Fruit fly (Drosophila melanogaster) whole organism, embryonic: Measurements from ENCODE around the gene CG15473.

Source experiments
- ATbp ChIP-seq: fragments of 200-800 bp; sonication (Bioruptor generic); optimal IDR thresholded peaks from 2 replicates; lab custom pipeline; 2017; ENCODE audit warnings: missing biosample characterization, mild to moderate bottlenecking, missing genetic modification characterization, missing genetic modification reagents
- Ada2b ChIP-seq: fragments of 200-800 bp; sonication (Bioruptor generic); IDR thresholded peaks from 2 replicates; pipeline ENCODE4 v1.3.6; 2022; ENCODE audit warnings: missing biosample characterization, missing genetic modification characterization
- Atf6 ChIP-seq: fragments of 200-800 bp; sonication (Bioruptor generic); IDR thresholded peaks from 2 replicates; pipeline ENCODE4 v1.3.6; 2022; ENCODE audit warnings: missing biosample characterization, missing genetic modification characterization
- B-H1 ChIP-seq: fragments of 200-800 bp; sonication (Bioruptor generic); IDR thresholded peaks from 3 replicates; pipeline ENCODE4 v1.3.6; 2022; ENCODE audit warnings: missing biosample characterization, missing genetic modification characterization
- BEAF-32 ChIP-seq: fragments of 200-800 bp; sonication (Bioruptor generic); optimal IDR thresholded peaks from 3 replicates; lab custom pipeline; 2017; ENCODE audit warnings: missing biosample characterization, missing genetic modification characterization, mild to moderate bottlenecking, moderate library complexity, missing genetic modification reagents
- Bteb2 ChIP-seq: fragments of 200-800 bp; sonication (Bioruptor generic); optimal IDR thresholded peaks from 2 replicates; lab custom pipeline; 2016; ENCODE audit warnings: missing biosample characterization, missing genetic modification characterization
- CG11456 ChIP-seq: fragments of 200-800 bp; sonication (Bioruptor generic); IDR thresholded peaks from 3 replicates; pipeline ENCODE4 v1.3.6; 2022; ENCODE audit warnings: missing biosample characterization, missing genetic modification characterization
- CG11504 ChIP-seq: fragments of 200-800 bp; sonication (Bioruptor generic); optimal IDR thresholded peaks from 3 replicates; lab custom pipeline; 2019; ENCODE audit warnings: missing biosample characterization, mild to moderate bottlenecking, missing genetic modification characterization, moderate library complexity
- CG11560 ChIP-seq: fragments of 200-800 bp; sonication (Bioruptor generic); IDR thresholded peaks from 3 replicates; pipeline ENCODE4 v1.3.6; 2022; ENCODE audit warnings: missing biosample characterization, missing genetic modification characterization
- CG12219 ChIP-seq: fragments of 200-800 bp; sonication (Bioruptor generic); optimal IDR thresholded peaks from 3 replicates; lab custom pipeline; 2018; ENCODE audit warnings: missing biosample characterization, mild to moderate bottlenecking, missing genetic modification characterization
- CG13775 ChIP-seq: fragments of 200-800 bp; sonication (Bioruptor generic); optimal IDR thresholded peaks from 3 replicates; lab custom pipeline; 2017; ENCODE audit warnings: missing biosample characterization, mild to moderate bottlenecking, missing genetic modification characterization
- CG14441 ChIP-seq: fragments of 200-800 bp; sonication (Bioruptor generic); IDR thresholded peaks from 2 replicates; pipeline ENCODE4 v1.3.6; 2022; ENCODE audit warnings: missing biosample characterization, missing genetic modification characterization
- CG17385 ChIP-seq: fragments of 200-800 bp; sonication (Bioruptor generic); optimal IDR thresholded peaks from 3 replicates; lab custom pipeline; 2018; ENCODE audit warnings: missing biosample characterization, mild to moderate bottlenecking, missing genetic modification characterization
- CG2116 ChIP-seq: fragments of 200-800 bp; sonication (Bioruptor generic); optimal IDR thresholded peaks from 3 replicates; lab custom pipeline; 2018; ENCODE audit warnings: missing biosample characterization, mild to moderate bottlenecking, missing genetic modification characterization
- CG30431 ChIP-seq: fragments of 200-800 bp; sonication (Bioruptor generic); optimal IDR thresholded peaks from 2 replicates; lab custom pipeline; 2017; ENCODE audit warnings: missing biosample characterization, missing genetic modification characterization
- CG31441 ChIP-seq: fragments of 200-800 bp; sonication (Bioruptor generic); IDR thresholded peaks from 2 replicates; pipeline ENCODE4 v1.3.6; 2022; ENCODE audit warnings: missing biosample characterization, missing genetic modification characterization
- CG34422 ChIP-seq: fragments of 200-800 bp; sonication (Bioruptor generic); IDR thresholded peaks from 3 replicates; pipeline ENCODE4 v1.3.6; 2022; ENCODE audit warnings: missing biosample characterization, missing genetic modification characterization
- CG3847 ChIP-seq: fragments of 200-800 bp; sonication (Bioruptor generic); IDR thresholded peaks from 2 replicates; pipeline ENCODE4 v1.3.6; 2022; ENCODE audit warnings: missing biosample characterization, missing genetic modification characterization
- CG7271 ChIP-seq: fragments of 200-800 bp; sonication (Bioruptor generic); optimal IDR thresholded peaks from 2 replicates; lab custom pipeline; 2018; ENCODE audit warnings: missing biosample characterization, mild to moderate bottlenecking, missing genetic modification characterization, moderate library complexity
- CG7987 ChIP-seq: fragments of 200-800 bp; sonication (Bioruptor generic); optimal IDR thresholded peaks from 2 replicates; lab custom pipeline; 2018; ENCODE audit warnings: missing biosample characterization, mild to moderate bottlenecking, missing genetic modification characterization, moderate library complexity
- Dip3 ChIP-seq: fragments of 200-800 bp; sonication (Bioruptor generic); optimal IDR thresholded peaks from 3 replicates; lab custom pipeline; 2016; ENCODE audit warnings: missing biosample characterization, missing genetic modification characterization
- E2f1 ChIP-seq: fragments of 200-800 bp; sonication (Bioruptor generic); IDR thresholded peaks from 2 replicates; pipeline ENCODE4 v1.3.6; 2022; ENCODE audit warnings: missing biosample characterization, missing genetic modification characterization
- Gug ChIP-seq: fragments of 200-800 bp; sonication (Bioruptor generic); IDR thresholded peaks from 4 replicates; pipeline ENCODE4 v1.3.6; 2022; ENCODE audit warnings: missing biosample characterization, missing genetic modification characterization
- H15 ChIP-seq: fragments of 200-800 bp; sonication (Bioruptor generic); IDR thresholded peaks from 3 replicates; pipeline ENCODE4 v1.3.6; 2022; ENCODE audit warnings: missing biosample characterization, missing genetic modification characterization
- HLH4C ChIP-seq: fragments of 200-800 bp; sonication (Bioruptor generic); IDR thresholded peaks from 3 replicates; pipeline ENCODE4 v1.3.6; 2022; ENCODE audit warnings: missing biosample characterization, missing genetic modification characterization; ENCODE audit not compliant: partially characterized antibody
- Hr39 ChIP-seq: fragments of >200 bp; optimal IDR thresholded peaks from 2 replicates; lab custom pipeline; 2017
- Nf-YA ChIP-seq: fragments of 200-800 bp; sonication (Bioruptor generic); IDR thresholded peaks from 2 replicates; pipeline ENCODE4 v1.3.6; 2022; ENCODE audit warnings: missing biosample characterization, missing genetic modification characterization
- Opbp ChIP-seq: fragments of 200-800 bp; sonication (Bioruptor generic); IDR thresholded peaks from 3 replicates; pipeline ENCODE4 v1.3.6; 2022; ENCODE audit warnings: missing biosample characterization, missing genetic modification characterization; ENCODE audit not compliant: partially characterized antibody
- Ravus ChIP-seq: fragments of 200-800 bp; sonication (Bioruptor generic); IDR thresholded peaks from 2 replicates; pipeline ENCODE4 v1.3.6; 2022; ENCODE audit warnings: missing biosample characterization, missing genetic modification characterization
- TFAM ChIP-seq: fragments of 200-800 bp; sonication (Bioruptor generic); optimal IDR thresholded peaks from 2 replicates; lab custom pipeline; 2017; ENCODE audit warnings: missing biosample characterization, missing genetic modification characterization, inconsistent platforms
- Taf1 ChIP-seq: fragments of 200-800 bp; sonication (Bioruptor generic); IDR thresholded peaks from 2 replicates; pipeline ENCODE4 v1.3.6; 2022; ENCODE audit warnings: missing biosample characterization, missing genetic modification characterization
- caup ChIP-seq: fragments of 200-800 bp; sonication (Bioruptor generic); optimal IDR thresholded peaks from 3 replicates; lab custom pipeline; 2017; ENCODE audit warnings: missing biosample characterization, mild to moderate bottlenecking, missing genetic modification characterization, moderate library complexity; ENCODE audit not compliant: severe bottlenecking
- chm ChIP-seq: fragments of 200-800 bp; sonication (Bioruptor generic); IDR thresholded peaks from 2 replicates; pipeline ENCODE4 v1.3.6; 2022; ENCODE audit warnings: missing biosample characterization, missing genetic modification characterization
- crol ChIP-seq: fragments of 200-800 bp; sonication (Bioruptor generic); IDR thresholded peaks from 2 replicates; pipeline ENCODE4 v1.3.6; 2022; ENCODE audit warnings: missing biosample characterization, missing genetic modification characterization
- dimm ChIP-seq: fragments of 200-800 bp; sonication (Bioruptor generic); IDR thresholded peaks from 2 replicates; pipeline ENCODE4 v1.3.6; 2022; ENCODE audit warnings: missing biosample characterization, missing genetic modification characterization
- disco-r ChIP-seq: fragments of 200-800 bp; sonication (Bioruptor generic); optimal IDR thresholded peaks from 2 replicates; lab custom pipeline; 2016; ENCODE audit warnings: missing biosample characterization, missing genetic modification characterization
- ems ChIP-seq: fragments of 200-800 bp; sonication (Bioruptor generic); optimal IDR thresholded peaks from 3 replicates; lab custom pipeline; 2016; ENCODE audit warnings: missing biosample characterization, missing genetic modification characterization
- exex ChIP-seq: fragments of 200-800 bp; sonication (Bioruptor generic); optimal IDR thresholded peaks from 4 replicates; lab custom pipeline; 2018; ENCODE audit warnings: missing biosample characterization, mild to moderate bottlenecking, missing genetic modification characterization, moderate library complexity
- gcm2 ChIP-seq: fragments of 200-800 bp; sonication (Bioruptor generic); optimal IDR thresholded peaks from 2 replicates; lab custom pipeline; 2016; ENCODE audit warnings: missing biosample characterization, missing genetic modification characterization
- ham ChIP-seq: fragments of 200-800 bp; sonication (Bioruptor generic); IDR thresholded peaks from 2 replicates; pipeline ENCODE4 v1.3.6; 2022; ENCODE audit warnings: missing biosample characterization, missing genetic modification characterization
- hbn ChIP-seq: fragments of 200-800 bp; sonication (Bioruptor generic); IDR thresholded peaks from 2 replicates; pipeline ENCODE4 v1.3.6; 2022; ENCODE audit warnings: missing biosample characterization, missing genetic modification characterization; ENCODE audit not compliant: partially characterized antibody
- hkb ChIP-seq, 2 experiments: fragments of 200-800 bp in 1 of 2; fragments of >200 bp in 1 of 2; sonication (Bioruptor generic) in 1 of 2; IDR thresholded peaks in 1 of 2; optimal IDR thresholded peaks in 1 of 2; 2 replicates each; pipeline versions ENCODE4 v1.3.6 to Lab custom; 2017 to 2022; ENCODE audit warnings: missing biosample characterization in 1 of 2, missing genetic modification characterization in 1 of 2
- mld ChIP-seq: fragments of 200-800 bp; sonication (Bioruptor generic); IDR thresholded peaks from 3 replicates; pipeline ENCODE4 v1.3.6; 2022; ENCODE audit warnings: missing biosample characterization, missing genetic modification characterization; ENCODE audit not compliant: partially characterized antibody
- pho ChIP-seq: fragments of 200-800 bp; sonication (Bioruptor generic); optimal IDR thresholded peaks from 2 replicates; lab custom pipeline; 2016; ENCODE audit warnings: missing biosample characterization, missing genetic modification characterization
- pnt ChIP-seq: fragments of 200-800 bp; sonication (Bioruptor generic); optimal IDR thresholded peaks from 3 replicates; lab custom pipeline; 2016; ENCODE audit warnings: missing biosample characterization, missing genetic modification characterization
- row ChIP-seq: fragments of 200-800 bp; sonication (Bioruptor generic); IDR thresholded peaks from 3 replicates; pipeline ENCODE4 v1.3.6; 2022; ENCODE audit warnings: missing biosample characterization, missing genetic modification characterization
- sens ChIP-seq: fragments of 200-800 bp; sonication (Bioruptor generic); peaks from one replicate; lab custom pipeline; 2016; ENCODE audit warnings: missing biosample characterization, missing genetic modification characterization
- trh ChIP-seq: fragments of 200-800 bp; sonication (Bioruptor generic); optimal IDR thresholded peaks from 2 replicates; lab custom pipeline; 2016; ENCODE audit warnings: missing biosample characterization, missing genetic modification characterization
- tx ChIP-seq: fragments of 200-800 bp; sonication (Bioruptor generic); optimal IDR thresholded peaks from 2 replicates; lab custom pipeline; 2016; ENCODE audit warnings: missing biosample characterization, missing genetic modification characterization
- unpg ChIP-seq: fragments of 200-800 bp; sonication (Bioruptor generic); optimal IDR thresholded peaks from 3 replicates; lab custom pipeline; 2018; ENCODE audit warnings: missing biosample characterization, mild to moderate bottlenecking, missing genetic modification characterization, moderate library complexity
- yki ChIP-seq: fragments of >200 bp; optimal IDR thresholded peaks from 3 replicates; lab custom pipeline; 2018

Gene CG15473

dm6 chrX:4679813-4680381 is 25.6 kb upstream of the CG15473 start (continued):
- TF ChIP-seq disco-r (GFP tag; lab: Kevin White, UChicago) (peak; percentile 9), trh (GFP tag; lab: Kevin White, UChicago) (peak; percentile 24), Bteb2 (GFP tag; lab: Kevin White, UChicago) (peak; percentile 51), tx (peak; percentile 20), CG14441 (GFP tag; lab: Robert Waterston, UW) (peak; percentile 48; the same call in 1 of the 2 replicates), Opbp (GFP tag; lab: Robert Waterston, UW) (no peak), exex (tag; lab: Kevin White, UChicago) (peak; percentile 30), Atf6 (GFP tag; lab: Robert Waterston, UW) (peak; percentile 69), hkb (optimal IDR thresholded peaks at IDR 0.05; lab: Kevin White, UChicago) (no peak), hkb (GFP tag; IDR thresholded peaks at IDR 0.05; lab: Robert Waterston, UW) (peak; percentile 56), CG34422 (GFP tag; lab: Robert Waterston, UW) (peak; percentile 52; the same call in 2 of the 3 replicates), CG11456 (GFP tag; lab: Robert Waterston, UW) (0 out of 3 replicates have a peak, but pooled peaks have one; percentile 44), CG13775 (GFP tag; lab: Kevin White, UChicago) (peak; percentile 45), Gug (GFP tag; lab: Robert Waterston, UW) (0 out of 4 replicates have a peak, but pooled peaks have one; percentile 17), ham (no peak), CG2116 (GFP tag; lab: Kevin White, UChicago) (peak; percentile 31), ems (GFP tag; lab: Kevin White, UChicago) (peak; percentile 48), gcm2 (GFP tag; lab: Kevin White, UChicago) (peak; percentile 16), row (GFP tag; lab: Robert Waterston, UW) (peak; percentile 71; the same call in 2 of the 3 replicates), chm (GFP tag; lab: Robert Waterston, UW) (no peak), CG17385 (peak; percentile 59), Taf1 (GFP tag; lab: Robert Waterston, UW) (no peak; the same call in 1 of the 2 replicates), pnt (GFP tag; lab: Kevin White, UChicago) (peak; percentile 56), yki (no peak), CG3847 (peak; percentile 34), sens (peak; percentile 90), Ravus (GFP tag; lab: Robert Waterston, UW) (no peak), crol (GFP tag; lab: Robert Waterston, UW) (no peak), CG7271 (tag; lab: Kevin White, UChicago) (no peak), caup (GFP tag; lab: Kevin White, UChicago) (peak; percentile 59), Dip3 (GFP tag; lab: Kevin White, UChicago) (peak; percentile 64), hbn (GFP tag; lab: Robert Waterston, UW) (no peak), Ada2b (GFP tag; lab: Robert Waterston, UW) (no peak; the same call in 1 of the 2 replicates), CG7987 (GFP tag; lab: Kevin White, UChicago) (no peak), unpg (GFP tag; lab: Kevin White, UChicago) (peak; percentile 71), B-H1 (GFP tag; lab: Robert Waterston, UW) (peak; percentile 57; the same call in 2 of the 3 replicates), CG12219 (peak; percentile 47), dimm (no peak), CG31441 (GFP tag; lab: Robert Waterston, UW) (peak; percentile 55; the same call in 1 of the 2 replicates), CG11560 (tag; lab: Robert Waterston, UW) (no peak), CG11504 (tag; lab: Kevin White, UChicago) (peak; percentile 63), Nf-YA (no peak), Hr39 (lab: Kevin White, UChicago) (no peak), ATbp (GFP tag; lab: Kevin White, UChicago) (peak; percentile 44), E2f1 (GFP tag; lab: Robert Waterston, UW) (peak; percentile 38; the same call in 1 of the 2 replicates), HLH4C (GFP tag; lab: Robert Waterston, UW) (no peak), H15 (GFP tag; lab: Robert Waterston, UW) (0 out of 3 replicates have a peak, but pooled peaks have one; percentile 45), CG30431 (peak; percentile 2), BEAF-32 (peak; percentile 12), mld (GFP tag; lab: Robert Waterston, UW) (no peak), TFAM (GFP tag; lab: Kevin White, UChicago) (no peak), pho (GFP tag; lab: Kevin White, UChicago) (peak; percentile 22)
